Fruit fly (Drosophila melanogaster): ENCODE measurements around the gene xmas.

- no peak for TF ChIP-seq acj6 (GFP tag; optimal IDR thresholded peaks at IDR 0.05)
- TF ChIP-seq CG11294 (GFP tag; IDR thresholded peaks at IDR 0.05) = no peak
- no peak for TF ChIP-seq CG6792 (GFP tag; optimal IDR thresholded peaks at IDR 0.05)
- no peak for TF ChIP-seq Smox (GFP tag; optimal IDR thresholded peaks at IDR 0.05)
- TF ChIP-seq Blimp-1 (GFP tag; optimal IDR thresholded peaks at IDR 0.05) = peak; percentile 5
These were observed 13.7 kb upstream of the xmas start for dm6 chrX:17172777-17173315.

Data from whole organism, prepupa.